Fruit fly (Drosophila melanogaster): ENCODE measurements around the gene Ugt36E1.

dm6 chr2L:18792806-18793205, 33.8 kb upstream of the Ugt36E1 start, which contains the start of gene ham:
- no peak for TF ChIP-seq CTCF (optimal IDR thresholded peaks at IDR 0.05)
- TF ChIP-seq CG8478 (optimal IDR thresholded peaks at IDR 0.05), result no peak
